Fruit fly (Drosophila melanogaster) whole organism, embryonic: ENCODE measurements around the gene RpS15Aa.

ENCODE experiments used
- Abd-B ChIP-seq: fragments of 200-800 bp; sonication (Bioruptor generic); optimal IDR thresholded peaks from 2 replicates; lab custom pipeline; 2018; ENCODE audit warnings: missing biosample characterization, mild to moderate bottlenecking, missing genetic modification characterization, moderate library complexity
- CG10543 ChIP-seq: fragments of 200-800 bp; sonication (Bioruptor generic); optimal IDR thresholded peaks from 3 replicates; lab custom pipeline; 2017; ENCODE audit warnings: missing biosample characterization, mild to moderate bottlenecking, missing genetic modification characterization, moderate library complexity
- CG10959 ChIP-seq: fragments of 200-800 bp; sonication (Bioruptor generic); IDR thresholded peaks from 2 replicates; pipeline ENCODE4 v1.3.6; 2022; ENCODE audit warnings: missing biosample characterization, missing genetic modification characterization
- CG11085 ChIP-seq: fragments of 200-800 bp; sonication (Bioruptor generic); IDR thresholded peaks from 2 replicates; pipeline ENCODE4 v1.3.6; 2022; ENCODE audit warnings: missing biosample characterization, missing genetic modification characterization
- CG13123 ChIP-seq: fragments of 200-800 bp; sonication (Bioruptor generic); optimal IDR thresholded peaks from 2 replicates; lab custom pipeline; 2016; ENCODE audit warnings: missing biosample characterization, missing genetic modification characterization
- CG15073 ChIP-seq: fragments of 200-800 bp; sonication (Bioruptor generic); optimal IDR thresholded peaks from 2 replicates; lab custom pipeline; 2016; ENCODE audit warnings: missing biosample characterization, missing genetic modification characterization
- CG1529 ChIP-seq: fragments of 200-800 bp; sonication (Bioruptor generic); optimal IDR thresholded peaks from 3 replicates; lab custom pipeline; 2018; ENCODE audit warnings: missing biosample characterization, missing genetic modification characterization
- CG15601 ChIP-seq: fragments of 200-800 bp; sonication (Bioruptor generic); optimal IDR thresholded peaks from 3 replicates; lab custom pipeline; 2019; ENCODE audit warnings: missing biosample characterization, mild to moderate bottlenecking, missing genetic modification characterization, moderate library complexity
- CG15696 ChIP-seq: fragments of 200-800 bp; sonication (Bioruptor generic); optimal IDR thresholded peaks from 2 replicates; lab custom pipeline; 2019; ENCODE audit warnings: missing biosample characterization, mild to moderate bottlenecking, missing genetic modification characterization, moderate library complexity
- CG2116 ChIP-seq: fragments of 200-800 bp; sonication (Bioruptor generic); optimal IDR thresholded peaks from 3 replicates; lab custom pipeline; 2018; ENCODE audit warnings: missing biosample characterization, mild to moderate bottlenecking, missing genetic modification characterization
- CG34376 ChIP-seq: fragments of 200-800 bp; sonication (Bioruptor generic); optimal IDR thresholded peaks from 2 replicates; lab custom pipeline; 2018; ENCODE audit warnings: missing biosample characterization, mild to moderate bottlenecking, missing genetic modification characterization
- CG4328 ChIP-seq: fragments of 200-800 bp; sonication (Bioruptor generic); optimal IDR thresholded peaks from 3 replicates; lab custom pipeline; 2017; ENCODE audit warnings: missing biosample characterization, missing genetic modification reagents, missing genetic modification characterization
- CG4360 ChIP-seq: fragments of 200-800 bp; sonication (Bioruptor generic); IDR thresholded peaks from 2 replicates; pipeline ENCODE4 v1.3.6; 2022; ENCODE audit warnings: missing biosample characterization, missing genetic modification characterization
- CG6689 ChIP-seq: fragments of 200-800 bp; sonication (Bioruptor generic); IDR thresholded peaks from 2 replicates; pipeline ENCODE4 v1.3.6; 2022; ENCODE audit warnings: missing biosample characterization, missing genetic modification characterization
- CG7556 ChIP-seq: fragments of 200-800 bp; sonication (Bioruptor generic); optimal IDR thresholded peaks from 2 replicates; lab custom pipeline; 2017; ENCODE audit warnings: missing biosample characterization, mild to moderate bottlenecking, missing genetic modification characterization
- CG9797 ChIP-seq: fragments of 200-800 bp; sonication (Bioruptor generic); optimal IDR thresholded peaks from 3 replicates; lab custom pipeline; 2018; ENCODE audit warnings: missing biosample characterization, mild to moderate bottlenecking, missing genetic modification characterization
- CHES-1-like ChIP-seq: fragments of 200-800 bp; sonication (Bioruptor generic); optimal IDR thresholded peaks from 2 replicates; lab custom pipeline; 2016; ENCODE audit warnings: missing biosample characterization, missing genetic modification characterization
- Camta ChIP-seq: fragments of 200-800 bp; sonication (Bioruptor generic); optimal IDR thresholded peaks from 2 replicates; lab custom pipeline; 2016; ENCODE audit warnings: missing biosample characterization, missing genetic modification characterization
- D19B ChIP-seq: fragments of 200-800 bp; sonication (Bioruptor generic); optimal IDR thresholded peaks from 2 replicates; lab custom pipeline; 2017; ENCODE audit warnings: missing biosample characterization, mild to moderate bottlenecking, missing genetic modification characterization
- Dref ChIP-seq: fragments of 200-800 bp; sonication (Bioruptor generic); IDR thresholded peaks from 2 replicates; pipeline ENCODE4 v1.3.6; 2022; ENCODE audit warnings: missing biosample characterization, missing genetic modification characterization
- Ets97D ChIP-seq: fragments of 200-800 bp; sonication (Bioruptor generic); optimal IDR thresholded peaks from 3 replicates; lab custom pipeline; 2016; ENCODE audit warnings: missing biosample characterization, missing genetic modification characterization
- Hand ChIP-seq: fragments of 200-800 bp; sonication (Bioruptor generic); optimal IDR thresholded peaks from 2 replicates; lab custom pipeline; 2017; ENCODE audit warnings: mild to moderate bottlenecking, missing biosample characterization, missing genetic modification reagents, missing genetic modification characterization
- MTF-1 ChIP-seq: fragments of 200-800 bp; sonication (Bioruptor generic); optimal IDR thresholded peaks from 2 replicates; lab custom pipeline; 2018; ENCODE audit warnings: missing biosample characterization, mild to moderate bottlenecking, missing genetic modification characterization, borderline replicate concordance
- Rfx ChIP-seq: fragments of 200-800 bp; sonication (Bioruptor generic); IDR thresholded peaks from 2 replicates; pipeline ENCODE4 v1.3.6; 2022; ENCODE audit warnings: missing biosample characterization, missing genetic modification characterization
- Side ChIP-seq: fragments of 200-800 bp; sonication (Bioruptor generic); optimal IDR thresholded peaks from 2 replicates; lab custom pipeline; 2016; ENCODE audit warnings: missing biosample characterization, missing genetic modification characterization
- Ssrp ChIP-seq: fragments of 200-800 bp; sonication (Bioruptor generic); optimal IDR thresholded peaks from 2 replicates; lab custom pipeline; 2018; ENCODE audit warnings: missing biosample characterization, mild to moderate bottlenecking, missing genetic modification characterization, moderate library complexity
- Trl ChIP-seq, 3 experiments: fragments of >200 bp in 2 of 3; fragments of 200-800 bp in 1 of 3; sonication (Bioruptor generic) in 1 of 3; optimal IDR thresholded peaks; 2 replicates in 1 of 3; 3 replicates in 2 of 3; lab custom pipeline; 2016 to 2017; ENCODE audit warnings: missing biosample characterization in 1 of 3, missing genetic modification characterization in 1 of 3
- Xbp1 ChIP-seq: fragments of 200-800 bp; sonication (Bioruptor generic); optimal IDR thresholded peaks from 3 replicates; lab custom pipeline; 2016; ENCODE audit warnings: missing biosample characterization, mild to moderate bottlenecking, missing genetic modification characterization
- ap ChIP-seq: fragments of 200-800 bp; sonication (Bioruptor generic); IDR thresholded peaks from 2 replicates; pipeline ENCODE4 v1.3.6; 2022; ENCODE audit warnings: missing biosample characterization, missing genetic modification characterization
- ato ChIP-seq: fragments of 200-800 bp; sonication (Bioruptor generic); IDR thresholded peaks from 2 replicates; pipeline ENCODE4 v1.3.6; 2022; ENCODE audit warnings: missing biosample characterization, missing genetic modification characterization; ENCODE audit not compliant: partially characterized antibody
- chinmo ChIP-seq: fragments of 200-800 bp; sonication (Bioruptor generic); IDR thresholded peaks from 4 replicates; pipeline ENCODE4 v1.3.6; 2022; ENCODE audit warnings: missing biosample characterization, missing genetic modification characterization; ENCODE audit not compliant: partially characterized antibody
- cwo ChIP-seq: fragments of 200-800 bp; sonication (Bioruptor generic); optimal IDR thresholded peaks from 3 replicates; lab custom pipeline; 2017; ENCODE audit warnings: missing biosample characterization, missing genetic modification characterization, mild to moderate bottlenecking, moderate library complexity, missing genetic modification reagents
- dpn ChIP-seq, 2 experiments: fragments of 200-800 bp; sonication (Bioruptor generic); optimal IDR thresholded peaks; 3 replicates each; lab custom pipeline; 2016; ENCODE audit warnings: missing biosample characterization in 2 of 2, missing genetic modification characterization in 2 of 2
- gsb-n ChIP-seq: fragments of 200-800 bp; sonication (Bioruptor generic); optimal IDR thresholded peaks from 3 replicates; lab custom pipeline; 2018; ENCODE audit warnings: missing biosample characterization, mild to moderate bottlenecking, missing genetic modification characterization
- jumu ChIP-seq: fragments of 200-800 bp; sonication (Bioruptor generic); optimal IDR thresholded peaks from 3 replicates; lab custom pipeline; 2016; ENCODE audit warnings: missing biosample characterization, missing genetic modification characterization
- kay ChIP-seq: fragments of 200-800 bp; sonication (Bioruptor generic); optimal IDR thresholded peaks from 2 replicates; lab custom pipeline; 2016; ENCODE audit warnings: missing biosample characterization, missing genetic modification characterization
- nmo ChIP-seq: fragments of 200-800 bp; sonication (Bioruptor generic); optimal IDR thresholded peaks from 2 replicates; lab custom pipeline; 2018; ENCODE audit warnings: missing biosample characterization, mild to moderate bottlenecking, missing genetic modification characterization, moderate library complexity
- pb ChIP-seq: fragments of 200-800 bp; sonication (Bioruptor generic); optimal IDR thresholded peaks from 3 replicates; lab custom pipeline; 2016; ENCODE audit warnings: missing biosample characterization, missing genetic modification characterization
- salm ChIP-seq: fragments of 200-800 bp; sonication (Bioruptor generic); optimal IDR thresholded peaks from 2 replicates; lab custom pipeline; 2018; ENCODE audit warnings: missing biosample characterization, mild to moderate bottlenecking, missing genetic modification characterization
- sc ChIP-seq, 3 experiments: fragments of >200 bp in 2 of 3; fragments of 200-800 bp in 1 of 3; sonication (Bioruptor generic) in 1 of 3; optimal IDR thresholded peaks; 2 replicates in 2 of 3; 3 replicates in 1 of 3; lab custom pipeline; 2017; ENCODE audit warnings: mild to moderate bottlenecking in 1 of 3, missing biosample characterization in 1 of 3, missing genetic modification characterization in 1 of 3, missing genetic modification reagents in 1 of 3
- shn ChIP-seq: fragments of 200-800 bp; sonication (Bioruptor generic); optimal IDR thresholded peaks from 3 replicates; lab custom pipeline; 2016; ENCODE audit warnings: missing biosample characterization, missing genetic modification characterization
- sna ChIP-seq: fragments of 200-800 bp; sonication (Bioruptor generic); IDR thresholded peaks from 2 replicates; pipeline ENCODE4 v1.3.6; 2022; ENCODE audit warnings: missing biosample characterization, missing genetic modification characterization; ENCODE audit not compliant: partially characterized antibody
- sqz ChIP-seq: fragments of 200-800 bp; sonication (Bioruptor generic); optimal IDR thresholded peaks from 3 replicates; lab custom pipeline; 2018; ENCODE audit warnings: missing biosample characterization, mild to moderate bottlenecking, missing genetic modification characterization
- sr ChIP-seq: fragments of 200-800 bp; sonication (Bioruptor generic); IDR thresholded peaks from 3 replicates; pipeline ENCODE4 v1.3.6; 2022; ENCODE audit warnings: missing biosample characterization, missing genetic modification characterization
- stwl ChIP-seq: fragments of 200-800 bp; sonication (Bioruptor generic); optimal IDR thresholded peaks from 3 replicates; lab custom pipeline; 2018; ENCODE audit warnings: missing biosample characterization, mild to moderate bottlenecking, missing genetic modification characterization, moderate library complexity
- sug ChIP-seq: fragments of 200-800 bp; optimal IDR thresholded peaks from 2 replicates; lab custom pipeline; 2019; ENCODE audit warnings: missing biosample characterization, mild to moderate bottlenecking, missing genetic modification characterization, moderate library complexity
- tap ChIP-seq: fragments of 200-800 bp; optimal IDR thresholded peaks from 3 replicates; lab custom pipeline; 2019; ENCODE audit warnings: missing biosample characterization, mild to moderate bottlenecking, missing genetic modification characterization, moderate library complexity
- tll ChIP-seq, 2 experiments: fragments of 200-800 bp in 1 of 2; fragments of >200 bp in 1 of 2; sonication (Bioruptor generic) in 1 of 2; optimal IDR thresholded peaks; 2 replicates each; lab custom pipeline; 2017 to 2019; ENCODE audit warnings: missing biosample characterization in 2 of 2, missing genetic modification characterization in 2 of 2, mild to moderate bottlenecking in 1 of 2, moderate library complexity in 1 of 2
- tup ChIP-seq: fragments of 200-800 bp; sonication (Bioruptor generic); optimal IDR thresholded peaks from 2 replicates; lab custom pipeline; 2016; ENCODE audit warnings: missing biosample characterization, mild to moderate bottlenecking, missing genetic modification characterization, moderate library complexity

RpS15Aa gene

DNA sequence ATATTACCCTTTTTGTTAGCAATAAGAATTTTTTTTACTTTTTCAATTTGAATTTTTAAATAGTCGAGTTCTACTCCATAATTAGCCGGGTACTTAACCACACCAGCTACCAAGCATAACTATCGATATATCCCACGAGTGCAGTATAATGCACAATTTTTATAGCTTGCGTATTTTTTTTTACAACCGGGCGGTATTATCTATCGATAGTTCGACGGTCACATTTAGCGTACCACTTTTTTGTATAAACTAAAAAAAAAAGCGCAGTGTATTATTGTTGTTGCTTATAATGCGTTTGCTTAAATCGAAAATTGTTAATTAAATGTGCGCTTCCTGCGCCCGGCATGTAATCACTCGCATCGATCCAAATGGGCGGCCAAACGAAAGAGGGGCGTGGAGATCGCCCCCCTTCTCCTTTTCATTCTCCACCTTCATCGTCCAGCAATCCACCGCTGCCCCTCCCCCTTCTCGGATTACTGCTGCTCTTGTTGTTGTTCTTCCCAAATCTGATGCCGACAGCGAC, 49.6 kb downstream of the RpS15Aa start, which contains the start of gene Remo (continued):
- TF ChIP-seq tup (GFP tag; lab: Kevin White, UChicago) (no peak), CG4360 (GFP tag; lab: Robert Waterston, UW) (peak; percentile 89), sr (no peak), CG2116 (GFP tag; lab: Kevin White, UChicago) (peak; percentile 81), Dref (GFP tag; lab: Robert Waterston, UW) (peak; percentile 87), stwl (tag; lab: Kevin White, UChicago) (peak; percentile 32), CG6689 (GFP tag; lab: Robert Waterston, UW) (no peak), CG34376 (GFP tag; lab: Kevin White, UChicago) (no peak), CG1529 (GFP tag; lab: Kevin White, UChicago) (no peak), Ssrp (tag; lab: Kevin White, UChicago) (no peak), Hand (GFP tag; lab: Kevin White, UChicago) (no peak), CG4328 (GFP tag; lab: Kevin White, UChicago) (no peak), Rfx (GFP tag; lab: Robert Waterston, UW) (0 out of 2 replicates have a peak, but pooled peaks have one; percentile 25), sna (GFP tag; lab: Robert Waterston, UW) (peak; percentile 58), CHES-1-like (GFP tag; lab: Kevin White, UChicago) (no peak), cwo (no peak), nmo (peak; percentile 59), ap (GFP tag; lab: Robert Waterston, UW) (no peak), Xbp1 (GFP tag; lab: Kevin White, UChicago) (no peak), chinmo (GFP tag; lab: Robert Waterston, UW) (peak; percentile 84; the same call in 3 of the 4 replicates), Camta (GFP tag; lab: Kevin White, UChicago) (no peak), sug (tag; lab: Kevin White, UChicago) (peak; percentile 10), CG15073 (GFP tag; lab: Kevin White, UChicago) (no peak), shn (no peak), Trl (optimal IDR thresholded peaks at IDR 0.05; lab: Kevin White, UChicago) (no peak), Trl (GFP tag; optimal IDR thresholded peaks at IDR 0.05; lab: Kevin White, UChicago) (no peak), gsb-n (tag; lab: Kevin White, UChicago) (no peak), dpn (GFP tag; optimal IDR thresholded peaks at IDR 0.05; lab: Kevin White, UChicago) (no peak), Abd-B (GFP tag; lab: Kevin White, UChicago) (peak; percentile 92), CG15696 (no peak), CG9797 (GFP tag; lab: Kevin White, UChicago) (peak; percentile 78), CG7556 (GFP tag; lab: Kevin White, UChicago) (no peak), CG15601 (tag; lab: Kevin White, UChicago) (peak; percentile 11), MTF-1 (GFP tag; lab: Kevin White, UChicago) (no peak), CG11085 (GFP tag; lab: Robert Waterston, UW) (no peak), sc (optimal IDR thresholded peaks at IDR 0.05; lab: Kevin White, UChicago) (no peak), sc (GFP tag; optimal IDR thresholded peaks at IDR 0.05; lab: Kevin White, UChicago) (no peak), CG10543 (GFP tag; lab: Kevin White, UChicago) (no peak), CG13123 (GFP tag; lab: Kevin White, UChicago) (no peak), pb (GFP tag; lab: Kevin White, UChicago) (no peak), kay (no peak), tap (tag; lab: Kevin White, UChicago) (no peak), salm (tag; lab: Kevin White, UChicago) (no peak), ato (GFP tag; lab: Robert Waterston, UW) (0 out of 2 replicates have a peak, but pooled peaks have one; percentile 13), tll (GFP tag; optimal IDR thresholded peaks at IDR 0.05; lab: Kevin White, UChicago) (no peak), Ets97D (GFP tag; lab: Kevin White, UChicago) (peak; percentile 51), CG10959 (no peak), jumu (GFP tag; lab: Kevin White, UChicago) (no peak), Side (GFP tag; lab: Kevin White, UChicago) (no peak), sqz (GFP tag; lab: Kevin White, UChicago) (peak; percentile 78), D19B (GFP tag; lab: Kevin White, UChicago) (no peak)
